Worm (Caenorhabditis elegans) whole organism, midembryonic: ENCODE results near the gene alg-4.

Experiments used
- cog-1 ChIP-seq: sonication (generic microtip); optimal IDR thresholded peaks from 2 replicates; lab custom pipeline; 2016; ENCODE audit warnings: missing genetic modification characterization, missing compliant biosample characterization
- flt-1 ChIP-seq: fragments of 200-800 bp; sonication (Bioruptor generic); IDR thresholded peaks from 2 replicates; pipeline ENCODE4 v1.3.6; 2022; ENCODE audit warnings: missing genetic modification characterization, missing compliant biosample characterization
- med-1 ChIP-seq: sonication (generic microtip); optimal IDR thresholded peaks from 2 replicates; lab custom pipeline; 2017; ENCODE audit warnings: missing genetic modification characterization, mild to moderate bottlenecking, missing compliant biosample characterization, antibody characterized with exemption, missing genetic modification reagents; ENCODE audit not compliant: insufficient read depth
- ref-1 ChIP-seq: fragments of 200-800 bp; sonication (Bioruptor generic); conservative IDR thresholded peaks from 2 replicates; pipeline ENCODE4 v1.3.6; 2022; ENCODE audit warnings: missing genetic modification reagents, missing genetic modification characterization, missing compliant biosample characterization
- tab-1 ChIP-seq: fragments of 200-800 bp; sonication (Bioruptor generic); IDR thresholded peaks from 2 replicates; pipeline ENCODE4 v1.3.6; 2022; ENCODE audit warnings: missing genetic modification characterization, missing compliant biosample characterization
- ztf-23 ChIP-seq: fragments of 200-800 bp; sonication (Bioruptor generic); IDR thresholded peaks from 2 replicates; pipeline ENCODE4 v1.3.6; 2022; ENCODE audit warnings: missing genetic modification reagents, missing genetic modification characterization, missing compliant biosample characterization
- ztf-29 ChIP-seq: fragments of 200-800 bp; sonication (Bioruptor generic); IDR thresholded peaks from 2 replicates; pipeline ENCODE4 v1.3.6; 2022; ENCODE audit warnings: missing genetic modification reagents, missing genetic modification characterization, missing compliant biosample characterization

DNA sequence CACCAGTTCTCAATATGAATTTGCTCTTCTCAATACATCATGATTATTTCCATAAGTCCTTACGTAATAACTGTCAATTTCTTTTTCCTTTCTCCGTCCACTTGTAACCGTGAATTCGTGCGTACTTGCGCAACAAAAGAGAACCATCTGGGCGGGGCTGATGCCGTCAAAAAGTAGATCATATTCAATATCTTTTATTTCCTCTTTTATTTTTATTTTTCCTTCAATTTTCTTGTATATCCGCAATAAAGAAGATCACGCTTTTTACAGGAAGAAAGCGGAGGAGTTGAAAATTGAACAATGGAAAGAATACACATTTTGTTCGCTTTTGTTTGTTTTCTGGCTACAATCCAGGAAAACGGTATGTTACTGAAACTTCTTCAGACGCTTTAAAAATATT lies 1.6 kb upstream of the alg-4 start, which contains the start of gene mam-7:
- TF ChIP-seq ztf-29 = no peak
- TF ChIP-seq cog-1 (tag; lab: Kevin White, UChicago) = no peak
- TF ChIP-seq ztf-23 (GFP tag; lab: Robert Waterston, UW) = no peak
- TF ChIP-seq tab-1 = no peak
- TF ChIP-seq flt-1 = no peak
- TF ChIP-seq med-1 (GFP tag; lab: Kevin White, UChicago) = no peak
- TF ChIP-seq ref-1 (GFP tag; lab: Robert Waterston, UW) = no peak
